Worm (Caenorhabditis elegans) whole organism, late embryonic: ENCODE measurements around the gene srx-56.

Source experiments
- ama-1 ChIP-seq: fragments of 150-350 bp; optimal IDR thresholded peaks from 2 replicates; lab custom pipeline; 2014
- ceh-34 ChIP-seq: sonication (generic microtip); optimal IDR thresholded peaks from 2 replicates; lab custom pipeline; 2016; ENCODE audit warnings: mild to moderate bottlenecking, missing genetic modification characterization, missing compliant biosample characterization
- lim-6 ChIP-seq: sonication (generic microtip); optimal IDR thresholded peaks from 2 replicates; lab custom pipeline; 2016; ENCODE audit warnings: missing genetic modification characterization, missing compliant biosample characterization
- rnt-1 ChIP-seq: sonication (generic microtip); optimal IDR thresholded peaks from 2 replicates; lab custom pipeline; 2016; ENCODE audit warnings: missing genetic modification characterization, missing compliant biosample characterization
- sox-2 ChIP-seq: fragments of 200-800 bp; sonication (Bioruptor generic); IDR thresholded peaks from 2 replicates; pipeline ENCODE4 v1.3.6; 2022; ENCODE audit warnings: missing genetic modification reagents, missing genetic modification characterization, missing compliant biosample characterization
- sox-4 ChIP-seq: sonication (generic microtip); optimal IDR thresholded peaks from 2 replicates; lab custom pipeline; 2017; ENCODE audit warnings: mild to moderate bottlenecking, missing genetic modification characterization, inconsistent platforms, missing compliant biosample characterization
- syd-9 ChIP-seq: sonication (generic microtip); optimal IDR thresholded peaks from 2 replicates; lab custom pipeline; 2016; ENCODE audit warnings: mild to moderate bottlenecking, missing genetic modification characterization, moderate library complexity, missing compliant biosample characterization

Gene srx-56

ce11 chrV:7424336-7424735 lies 50.1 kb downstream of the srx-56 start, which contains the start of gene F18E3.10:
Gene F18E3.10, minus strand, starts transcription at chrV:7424436.
- TF ChIP-seq ama-1 (lab: Kevin White, UChicago) (no peak), rnt-1 (no peak), lim-6 (tag; lab: Kevin White, UChicago) (no peak), sox-2 (GFP tag; lab: Robert Waterston, UW) (no peak), sox-4 (no peak), syd-9 (no peak), ceh-34 (tag; lab: Kevin White, UChicago) (no peak)
- TF ChIP-seq, all 69 proteins: peak for 0
